Worm (Caenorhabditis elegans) whole organism, L2 larva: ENCODE measurements around the gene pac-1.

Source experiments
- R02D3.7 ChIP-seq: fragments of 150-350 bp; optimal IDR thresholded peaks from 2 replicates; lab custom pipeline; 2014; ENCODE audit warnings: missing biosample characterization, missing genetic modification characterization
- ZK546.5 ChIP-seq: sonication (generic microtip); optimal IDR thresholded peaks from 2 replicates; lab custom pipeline; 2017; ENCODE audit warnings: missing biosample characterization, missing genetic modification characterization
- ceh-82 ChIP-seq: fragments of 150-350 bp; optimal IDR thresholded peaks from 2 replicates; lab custom pipeline; 2014; ENCODE audit warnings: missing biosample characterization, missing genetic modification characterization
- dmd-4 ChIP-seq: sonication (generic microtip); optimal IDR thresholded peaks from 2 replicates; lab custom pipeline; 2017; ENCODE audit warnings: missing biosample characterization, missing genetic modification characterization
- egl-27 ChIP-seq: sonication (generic microtip); optimal IDR thresholded peaks from 3 replicates; lab custom pipeline; 2017; ENCODE audit warnings: missing biosample characterization, missing genetic modification reagents, missing genetic modification characterization
- elt-3 ChIP-seq: sonication (generic microtip); optimal IDR thresholded peaks from 2 replicates; lab custom pipeline; 2017; ENCODE audit warnings: missing biosample characterization, missing genetic modification characterization
- mdl-1 ChIP-seq, 2 experiments: fragments of 150-350 bp in 1 of 2; sonication (generic microtip) in 1 of 2; optimal IDR thresholded peaks; 2 replicates each; lab custom pipeline; 2017; ENCODE audit warnings: missing biosample characterization in 2 of 2, missing genetic modification characterization in 2 of 2
- nhr-11 ChIP-seq: fragments of 150-350 bp; optimal IDR thresholded peaks from 2 replicates; lab custom pipeline; 2014; ENCODE audit warnings: missing biosample characterization, missing genetic modification characterization
- nhr-237 ChIP-seq: fragments of 150-350 bp; optimal IDR thresholded peaks from 2 replicates; lab custom pipeline; 2014; ENCODE audit warnings: missing biosample characterization, missing genetic modification characterization
- ztf-11 ChIP-seq: sonication (generic microtip); optimal IDR thresholded peaks from 2 replicates; lab custom pipeline; 2017; ENCODE audit warnings: missing biosample characterization, missing genetic modification characterization

DNA sequence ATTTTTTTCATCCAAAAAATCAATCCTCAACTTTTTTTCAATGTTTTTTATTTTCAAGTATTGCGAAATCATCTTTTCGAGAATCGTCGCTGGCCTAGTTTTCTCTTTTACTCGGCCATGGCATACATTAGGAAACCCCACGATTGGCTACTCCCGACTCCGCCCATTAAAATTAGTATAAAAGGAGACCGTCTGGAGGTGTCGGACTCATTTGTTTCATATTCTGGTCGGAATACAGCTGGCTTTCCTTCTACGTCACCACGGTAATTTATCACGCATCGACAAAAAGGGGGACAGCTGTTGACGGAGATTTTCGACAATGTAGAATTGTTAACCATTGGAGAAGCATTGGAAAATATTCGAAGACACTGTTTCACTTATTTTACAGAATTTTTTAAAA lies 34.2 kb downstream of the pac-1 start:
- TF ChIP-seq ztf-11 (tag; lab: Kevin White, UChicago) (no peak), nhr-237 (tag; lab: Kevin White, UChicago) (no peak), nhr-11 (no peak), ZK546.5 (tag; lab: Kevin White, UChicago) (no peak), elt-3 (tag; lab: Kevin White, UChicago) (no peak), ceh-82 (tag; lab: Kevin White, UChicago) (no peak), mdl-1 (tag; optimal IDR thresholded peaks at IDR 0.05; lab: Kevin White, UChicago) (no peak), R02D3.7 (tag; lab: Kevin White, UChicago) (no peak), dmd-4 (tag; lab: Kevin White, UChicago) (no peak), egl-27 (tag; lab: Kevin White, UChicago) (no peak)
